Fruit fly (Drosophila melanogaster): ENCODE results near the gene Polr2C.

dm6 chr2L:13876698-13877097, 43.6 kb downstream of the Polr2C start:
- TF ChIP-seq usp (GFP tag; optimal IDR thresholded peaks at IDR 0.05) = no peak
- TF ChIP-seq Dll (optimal IDR thresholded peaks at IDR 0.05) = no peak
